Fruit fly (Drosophila melanogaster): ENCODE measurements around the gene nero.

The nero gene

dm6 chr3R:31717299-31718167 is 29.8 kb downstream of the nero start (continued):
- no peak for TF ChIP-seq dimm (GFP tag; IDR thresholded peaks at IDR 0.05)
- TF ChIP-seq abd-A (tag; optimal IDR thresholded peaks at IDR 0.05): peak; percentile 88
- TF ChIP-seq eve (GFP tag; optimal IDR thresholded peaks at IDR 0.05): no peak
- TF ChIP-seq bcd (GFP tag; optimal IDR thresholded peaks at IDR 0.05): peak; percentile 73
- peak; percentile 71 for TF ChIP-seq lmd (GFP tag; IDR thresholded peaks at IDR 0.05)
- TF ChIP-seq CoRest (tag; optimal IDR thresholded peaks at IDR 0.05): peak; percentile 74
- no peak for TF ChIP-seq nerfin-2 (GFP tag; IDR thresholded peaks at IDR 0.05; ENCODE audit: partially characterized antibody)
- no peak for TF ChIP-seq CG13123 (GFP tag; optimal IDR thresholded peaks at IDR 0.05)
- TF ChIP-seq zen (tag; optimal IDR thresholded peaks at IDR 0.05): no peak
- peak; percentile 51; the same call in 2 of the 3 replicates for TF ChIP-seq tgo (GFP tag; IDR thresholded peaks at IDR 0.05)
- TF ChIP-seq CG33213 (GFP tag; optimal IDR thresholded peaks at IDR 0.05): peak; percentile 50
- no peak for TF ChIP-seq Dp (GFP tag; optimal IDR thresholded peaks at IDR 0.05)
- TF ChIP-seq ap (GFP tag; IDR thresholded peaks at IDR 0.05): peak; percentile 45; the same call in 1 of the 2 replicates
- TF ChIP-seq Dip3 (GFP tag; optimal IDR thresholded peaks at IDR 0.05): peak; percentile 61
- TF ChIP-seq CG3065 (GFP tag; optimal IDR thresholded peaks at IDR 0.05): no peak
- peak; percentile 29; the same call in 1 of the 2 replicates for TF ChIP-seq ara (GFP tag; IDR thresholded peaks at IDR 0.05)
- peak; percentile 40 for TF ChIP-seq CG12155 (GFP tag; optimal IDR thresholded peaks at IDR 0.05)
- no peak; the same call in 2 of the 3 replicates for TF ChIP-seq Mrtf (GFP tag; IDR thresholded peaks at IDR 0.05)
- TF ChIP-seq sob (GFP tag; IDR thresholded peaks at IDR 0.05): no peak
- no peak for TF ChIP-seq Spps (tag; optimal IDR thresholded peaks at IDR 0.05)
- TF ChIP-seq B-H2 (GFP tag; optimal IDR thresholded peaks at IDR 0.05): peak; percentile 22
- peak; percentile 42 for TF ChIP-seq CG17359 (tag; optimal IDR thresholded peaks at IDR 0.05)
- peak; percentile 39; the same call in 1 of the 2 replicates for TF ChIP-seq CG17328 (GFP tag; IDR thresholded peaks at IDR 0.05)
- TF ChIP-seq nerfin-1 (tag; optimal IDR thresholded peaks at IDR 0.05): peak; percentile 11
- TF ChIP-seq gfzf (GFP tag; optimal IDR thresholded peaks at IDR 0.05): no peak
- TF ChIP-seq Drgx (GFP tag; IDR thresholded peaks at IDR 0.05): peak; percentile 38; the same call in 1 of the 2 replicates
- TF ChIP-seq Ravus (GFP tag; IDR thresholded peaks at IDR 0.05): no peak; the same call in 1 of the 2 replicates
- no peak for TF ChIP-seq Dref (GFP tag; IDR thresholded peaks at IDR 0.05)
- TF ChIP-seq CG1602 (GFP tag; optimal IDR thresholded peaks at IDR 0.05): peak; percentile 23

- no peak for TF ChIP-seq CG9876 (GFP tag; optimal IDR thresholded peaks at IDR 0.05)
- no peak for TF ChIP-seq CG11093 (GFP tag; IDR thresholded peaks at IDR 0.05)
- no peak for TF ChIP-seq ttk (GFP tag; IDR thresholded peaks at IDR 0.05)
- no peak for TF ChIP-seq C15 (GFP tag; IDR thresholded peaks at IDR 0.05)
- TF ChIP-seq CG3995 (GFP tag; optimal IDR thresholded peaks at IDR 0.05): no peak
- TF ChIP-seq slou (GFP tag; optimal IDR thresholded peaks at IDR 0.05): no peak
- no peak for TF ChIP-seq Aef1 (GFP tag; IDR thresholded peaks at IDR 0.05)
- TF ChIP-seq CG1647 (GFP tag; optimal IDR thresholded peaks at IDR 0.05): no peak
- TF ChIP-seq ham (GFP tag; IDR thresholded peaks at IDR 0.05): no peak
- no peak for TF ChIP-seq ken (GFP tag; IDR thresholded peaks at IDR 0.05)
- TF ChIP-seq CG1233 (GFP tag; optimal IDR thresholded peaks at IDR 0.05): no peak
- TF ChIP-seq sim (GFP tag; IDR thresholded peaks at IDR 0.05): no peak
- TF ChIP-seq Six4 (GFP tag; optimal IDR thresholded peaks at IDR 0.05): no peak
- no peak for TF ChIP-seq tio (GFP tag; optimal IDR thresholded peaks at IDR 0.05)
- TF ChIP-seq CTCF (GFP tag; optimal IDR thresholded peaks at IDR 0.05): no peak
Observed at dm6 chr3R:31716265-31716664, 31.1 kb downstream of the nero start.
